Worm (Caenorhabditis elegans) whole organism, late embryonic: Measurements from ENCODE around the gene prp-18.

ENCODE experiments used
- C08G9.2 ChIP-seq: sonication (generic microtip); optimal IDR thresholded peaks from 2 replicates; lab custom pipeline; 2016; ENCODE audit warnings: mild to moderate bottlenecking, missing genetic modification characterization, moderate library complexity, missing compliant biosample characterization
- ama-1 ChIP-seq: fragments of 150-350 bp; optimal IDR thresholded peaks from 2 replicates; lab custom pipeline; 2014
- ceh-18 ChIP-seq: sonication (generic microtip); optimal IDR thresholded peaks from 2 replicates; lab custom pipeline; 2016; ENCODE audit warnings: missing genetic modification characterization, missing compliant biosample characterization
- ceh-30 ChIP-seq: fragments of 150-350 bp; optimal IDR thresholded peaks from 2 replicates; lab custom pipeline; 2014; ENCODE audit warnings: missing biosample characterization, missing genetic modification characterization
- elt-2 ChIP-seq: sonication (generic microtip); optimal IDR thresholded peaks from 2 replicates; lab custom pipeline; 2016; ENCODE audit warnings: missing genetic modification reagents, missing genetic modification characterization, missing compliant biosample characterization
- ets-4 ChIP-seq: sonication (generic microtip); optimal IDR thresholded peaks from 2 replicates; lab custom pipeline; 2016; ENCODE audit warnings: missing genetic modification characterization, missing compliant biosample characterization
- fkh-10 ChIP-seq: fragments of 150-350 bp; optimal IDR thresholded peaks from 2 replicates; lab custom pipeline; 2014; ENCODE audit warnings: missing biosample characterization, missing genetic modification reagents, missing genetic modification characterization
- gmeb-2 ChIP-seq: sonication (generic microtip); optimal IDR thresholded peaks from 2 replicates; lab custom pipeline; 2016; ENCODE audit warnings: missing genetic modification characterization, inconsistent platforms, missing compliant biosample characterization
- hlh-15 ChIP-seq: sonication (generic microtip); optimal IDR thresholded peaks from 2 replicates; lab custom pipeline; 2016; ENCODE audit warnings: missing genetic modification characterization, missing compliant biosample characterization
- mec-3 ChIP-seq: sonication (generic microtip); optimal IDR thresholded peaks from 2 replicates; lab custom pipeline; 2016; ENCODE audit warnings: borderline replicate concordance, missing genetic modification characterization, missing compliant biosample characterization
- nfya-1 ChIP-seq: sonication (generic microtip); optimal IDR thresholded peaks from 2 replicates; lab custom pipeline; 2017; ENCODE audit warnings: missing genetic modification characterization, mild to moderate bottlenecking, missing compliant biosample characterization, antibody characterized with exemption, moderate library complexity
- nhr-11 ChIP-seq: fragments of 150-350 bp; optimal IDR thresholded peaks from 2 replicates; lab custom pipeline; 2014; ENCODE audit warnings: missing biosample characterization, missing genetic modification characterization
- pha-4 ChIP-seq: fragments of 150-350 bp; optimal IDR thresholded peaks from 2 replicates; lab custom pipeline; 2018; ENCODE audit warnings: missing biosample characterization, missing genetic modification reagents, missing genetic modification characterization
- tbx-2 ChIP-seq: sonication (generic microtip); optimal IDR thresholded peaks from 2 replicates; lab custom pipeline; 2016; ENCODE audit warnings: missing genetic modification characterization, missing compliant biosample characterization

- TF ChIP-seq nhr-11 (tag; lab: Kevin White, UChicago): no peak
- no peak for TF ChIP-seq pha-4
- TF ChIP-seq C08G9.2 (tag; lab: Kevin White, UChicago): no peak
- TF ChIP-seq ceh-18: no peak
- no peak for TF ChIP-seq ets-4
- TF ChIP-seq fkh-10 (GFP tag; lab: Kevin White, UChicago): no peak
- no peak for TF ChIP-seq nfya-1 (tag; lab: Kevin White, UChicago)
- TF ChIP-seq tbx-2 (tag; lab: Kevin White, UChicago): no peak
- no peak for TF ChIP-seq ama-1 (lab: Kevin White, UChicago)
- TF ChIP-seq mec-3: no peak
- TF ChIP-seq gmeb-2 (tag; lab: Kevin White, UChicago): no peak
- no peak for TF ChIP-seq elt-2
- no peak for TF ChIP-seq hlh-15 (tag; lab: Kevin White, UChicago)
- TF ChIP-seq ceh-30 (tag; lab: Kevin White, UChicago): no peak
Observed at ce11 chrIV:9932055-9932454, 47.9 kb upstream of the prp-18 start, which contains the start of the genes trmt-10A and F25H8.2.
